Fruit fly (Drosophila melanogaster): ENCODE measurements around the gene CG5823.

CG5823 gene

dm6 chr3R:17566619-17567489, 32.5 kb upstream of the CG5823 start:
- TF ChIP-seq Abd-B (GFP tag; optimal IDR thresholded peaks at IDR 0.05) (no peak), dl (GFP tag; optimal IDR thresholded peaks at IDR 0.05; ENCODE audit: insufficient read depth in 1 of 2, partially characterized antibody in 2 of 2) (no peak), Hr83 (GFP tag; optimal IDR thresholded peaks at IDR 0.05; ENCODE audit: poor library complexity, severe bottlenecking) (no peak), CG32264 (GFP tag; optimal IDR thresholded peaks at IDR 0.05) (no peak), woc (GFP tag; optimal IDR thresholded peaks at IDR 0.05) (no peak), Dfd (GFP tag; optimal IDR thresholded peaks at IDR 0.05) (peak; percentile 85), N (GFP tag; optimal IDR thresholded peaks at IDR 0.05) (no peak)

- TF ChIP-seq Myc (optimal IDR thresholded peaks at IDR 0.05): no peak
- no peak for TF ChIP-seq rgr (GFP tag; optimal IDR thresholded peaks at IDR 0.05)
- TF ChIP-seq Hnf4 (GFP tag; optimal IDR thresholded peaks at IDR 0.05): no peak
- no peak for TF ChIP-seq Mio (GFP tag; optimal IDR thresholded peaks at IDR 0.05)
- no peak for TF ChIP-seq CG9705 (GFP tag; optimal IDR thresholded peaks at IDR 0.05)
- TF ChIP-seq tai (GFP tag; optimal IDR thresholded peaks at IDR 0.05): no peak
These were observed 30.4 kb upstream of the CG5823 start for dm6 chr3R:17564837-17565236.

- no peak for TF ChIP-seq psq (GFP tag; optimal IDR thresholded peaks at IDR 0.05)
- TF ChIP-seq pan (optimal IDR thresholded peaks at IDR 0.05): no peak
- no peak for TF ChIP-seq Jra (GFP tag; optimal IDR thresholded peaks at IDR 0.05)
- TF ChIP-seq N (GFP tag; optimal IDR thresholded peaks at IDR 0.05): no peak
- no peak for TF ChIP-seq GATAd (GFP tag; optimal IDR thresholded peaks at IDR 0.05)
- TF ChIP-seq Myc (optimal IDR thresholded peaks at IDR 0.05): no peak
- no peak for TF ChIP-seq Abd-B (GFP tag; optimal IDR thresholded peaks at IDR 0.05)
- no peak for TF ChIP-seq Hr78 (GFP tag; optimal IDR thresholded peaks at IDR 0.05)
- no peak for TF ChIP-seq ey (GFP tag; optimal IDR thresholded peaks at IDR 0.05)
- peak in 1 of 2 experiments; percentile 23 for TF ChIP-seq foxo (GFP tag; optimal IDR thresholded peaks at IDR 0.05)
- no peak for TF ChIP-seq usp (GFP tag; optimal IDR thresholded peaks at IDR 0.05)
- no peak for TF ChIP-seq lola (GFP tag; optimal IDR thresholded peaks at IDR 0.05)
- no peak for TF ChIP-seq CG9705 (GFP tag; optimal IDR thresholded peaks at IDR 0.05)
- no peak for TF ChIP-seq dl (GFP tag; optimal IDR thresholded peaks at IDR 0.05; ENCODE audit: insufficient read depth in 1 of 2, partially characterized antibody in 2 of 2)
- TF ChIP-seq fru (GFP tag; optimal IDR thresholded peaks at IDR 0.05): peak; percentile 13
- TF ChIP-seq CG32264 (GFP tag; optimal IDR thresholded peaks at IDR 0.05): no peak
- TF ChIP-seq Sp1 (GFP tag; optimal IDR thresholded peaks at IDR 0.05): no peak
- no peak for TF ChIP-seq dsf (GFP tag; optimal IDR thresholded peaks at IDR 0.05; ENCODE audit: borderline replicate concordance)
- TF ChIP-seq jim (GFP tag; optimal IDR thresholded peaks at IDR 0.05): no peak
- no peak for TF ChIP-seq tai (GFP tag; optimal IDR thresholded peaks at IDR 0.05)
- peak; percentile 13 for TF ChIP-seq h (GFP tag; optimal IDR thresholded peaks at IDR 0.05)
- TF ChIP-seq sage (GFP tag; optimal IDR thresholded peaks at IDR 0.05): no peak
- TF ChIP-seq HLH106 (tag; optimal IDR thresholded peaks at IDR 0.05): peak; percentile 3
- peak; percentile 14 for TF ChIP-seq rgr (GFP tag; optimal IDR thresholded peaks at IDR 0.05)
- TF ChIP-seq Dif (GFP tag; optimal IDR thresholded peaks at IDR 0.05; ENCODE audit: partially characterized antibody): no peak
- no peak for TF ChIP-seq Dfd (GFP tag; optimal IDR thresholded peaks at IDR 0.05)
- no peak for TF ChIP-seq Rel (GFP tag; optimal IDR thresholded peaks at IDR 0.05)
- no peak for TF ChIP-seq Rel (tag; optimal IDR thresholded peaks at IDR 0.05)
- no peak for TF ChIP-seq OdsH (GFP tag; optimal IDR thresholded peaks at IDR 0.05)
- TF ChIP-seq br (GFP tag; optimal IDR thresholded peaks at IDR 0.05): no peak
These were observed 26.8 kb upstream of the CG5823 start for dm6 chr3R:17561175-17561574.

dm6 chr3R:17558630-17559029, 24.2 kb upstream of the CG5823 start, which contains the start of gene Hmx:
Hmx (plus strand) TSS chr3R:17558930.
- TF ChIP-seq CG9705 (GFP tag; optimal IDR thresholded peaks at IDR 0.05) (no peak), Dfd (GFP tag; optimal IDR thresholded peaks at IDR 0.05) (peak; percentile 17), Dif (GFP tag; optimal IDR thresholded peaks at IDR 0.05; ENCODE audit: partially characterized antibody) (no peak)
